Worm (Caenorhabditis elegans) whole organism, young adult: Measurements from ENCODE around the gene cpt-3.

Experiments used
- B0261.1 ChIP-seq: sonication (generic microtip); optimal IDR thresholded peaks from 2 replicates; lab custom pipeline; 2016; ENCODE audit warnings: mild to moderate bottlenecking, missing genetic modification characterization, moderate library complexity, missing compliant biosample characterization
- F10E7.11 ChIP-seq: sonication (generic microtip); optimal IDR thresholded peaks from 2 replicates; lab custom pipeline; 2017; ENCODE audit warnings: mild to moderate bottlenecking, missing genetic modification characterization, moderate library complexity, missing compliant biosample characterization
- F49E8.2 ChIP-seq: sonication (generic microtip); optimal IDR thresholded peaks from 3 replicates; lab custom pipeline; 2017; ENCODE audit warnings: missing genetic modification characterization, mild to moderate bottlenecking, missing compliant biosample characterization, antibody characterized with exemption, moderate library complexity; ENCODE audit not compliant: insufficient read depth
- F52B5.7 ChIP-seq: sonication (generic microtip); optimal IDR thresholded peaks from 2 replicates; lab custom pipeline; 2016; ENCODE audit warnings: mild to moderate bottlenecking, missing genetic modification characterization, missing compliant biosample characterization
- F57C9.4 ChIP-seq: sonication (generic microtip); optimal IDR thresholded peaks from 2 replicates; lab custom pipeline; 2017; ENCODE audit warnings: mild to moderate bottlenecking, missing genetic modification characterization, missing compliant biosample characterization
- K12H6.12 ChIP-seq: fragments of 200-800 bp; sonication (Bioruptor generic); optimal IDR thresholded peaks from 2 replicates; lab custom pipeline; 2018; ENCODE audit warnings: mild to moderate bottlenecking, missing genetic modification characterization, missing compliant biosample characterization
- T07F8.4 ChIP-seq: sonication (generic microtip); optimal IDR thresholded peaks from 2 replicates; lab custom pipeline; 2016; ENCODE audit warnings: mild to moderate bottlenecking, missing genetic modification characterization, moderate library complexity, missing compliant biosample characterization
- T26A5.8 ChIP-seq: sonication (generic microtip); optimal IDR thresholded peaks from 2 replicates; lab custom pipeline; 2016; ENCODE audit warnings: missing genetic modification characterization, missing compliant biosample characterization
- Y79H2A.3 ChIP-seq: fragments of 200-800 bp; sonication (Bioruptor generic); conservative IDR thresholded peaks from 2 replicates; pipeline ENCODE4 v1.3.6; 2022; ENCODE audit warnings: missing genetic modification reagents, missing genetic modification characterization, missing compliant biosample characterization
- Y95B8A.8 ChIP-seq: fragments of 200-800 bp; sonication (Bioruptor generic); IDR thresholded peaks from 2 replicates; pipeline ENCODE4 v1.3.6; 2022; ENCODE audit warnings: missing genetic modification reagents, missing genetic modification characterization, missing compliant biosample characterization
- bed-1 ChIP-seq: fragments of 200-800 bp; sonication (Bioruptor generic); IDR thresholded peaks from 2 replicates; pipeline ENCODE4 v1.3.6; 2022; ENCODE audit warnings: missing genetic modification reagents, missing genetic modification characterization, missing compliant biosample characterization
- cebp-1 ChIP-seq, 2 experiments: fragments of 200-800 bp in 1 of 2; sonication (Bioruptor generic) in 1 of 2; sonication (generic microtip) in 1 of 2; IDR thresholded peaks in 1 of 2; optimal IDR thresholded peaks in 1 of 2; 2 replicates each; pipeline versions ENCODE4 v1.3.6 to Lab custom; 2017 to 2022; ENCODE audit warnings: missing compliant biosample characterization in 2 of 2, missing genetic modification characterization in 2 of 2, mild to moderate bottlenecking in 1 of 2, missing genetic modification reagents in 1 of 2, moderate library complexity in 1 of 2
- ceh-58 ChIP-seq: fragments of 200-800 bp; sonication (Bioruptor generic); IDR thresholded peaks from 2 replicates; pipeline ENCODE4 v1.3.6; 2022; ENCODE audit warnings: missing genetic modification characterization, missing compliant biosample characterization
- ceh-91 ChIP-seq: fragments of 200-800 bp; sonication (Bioruptor generic); IDR thresholded peaks from 2 replicates; pipeline ENCODE4 v1.3.6; 2022; ENCODE audit warnings: missing genetic modification reagents, missing genetic modification characterization, missing compliant biosample characterization
- ets-4 ChIP-seq: fragments of 200-800 bp; sonication (Bioruptor generic); optimal IDR thresholded peaks from 2 replicates; lab custom pipeline; 2018; ENCODE audit warnings: mild to moderate bottlenecking, missing genetic modification characterization, missing compliant biosample characterization
- hlh-26 ChIP-seq: fragments of 200-800 bp; sonication (Bioruptor generic); conservative IDR thresholded peaks from 2 replicates; pipeline ENCODE4 v1.3.6; 2022; ENCODE audit warnings: missing genetic modification reagents, missing genetic modification characterization, missing compliant biosample characterization
- hmg-1.2 ChIP-seq: fragments of 200-800 bp; sonication (Bioruptor generic); IDR thresholded peaks from 2 replicates; pipeline ENCODE4 v1.3.6; 2022; ENCODE audit warnings: missing genetic modification reagents, missing genetic modification characterization, missing compliant biosample characterization
- hmg-20 ChIP-seq: fragments of 200-800 bp; sonication (Bioruptor generic); IDR thresholded peaks from 2 replicates; pipeline ENCODE4 v1.3.6; 2022; ENCODE audit warnings: missing genetic modification reagents, missing genetic modification characterization, missing compliant biosample characterization
- lin-26 ChIP-seq: fragments of 200-800 bp; sonication (Bioruptor generic); IDR thresholded peaks from 2 replicates; pipeline ENCODE4 v1.3.6; 2022; ENCODE audit warnings: missing genetic modification reagents, missing genetic modification characterization, missing compliant biosample characterization
- lin-54 ChIP-seq: fragments of 200-800 bp; sonication (Bioruptor generic); optimal IDR thresholded peaks from 2 replicates; lab custom pipeline; 2018; ENCODE audit warnings: mild to moderate bottlenecking, missing genetic modification characterization, missing compliant biosample characterization
- lsl-1 ChIP-seq: fragments of 200-800 bp; sonication (Bioruptor generic); optimal IDR thresholded peaks from 2 replicates; lab custom pipeline; 2018; ENCODE audit warnings: mild to moderate bottlenecking, missing genetic modification characterization, moderate library complexity, missing compliant biosample characterization
- lsy-27 ChIP-seq: sonication (generic microtip); optimal IDR thresholded peaks from 2 replicates; lab custom pipeline; 2017; ENCODE audit warnings: missing genetic modification characterization, mild to moderate bottlenecking, missing compliant biosample characterization, antibody characterized with exemption, missing genotype, borderline replicate concordance; ENCODE audit not compliant: insufficient read depth
- madf-10 ChIP-seq: sonication (generic microtip); optimal IDR thresholded peaks from 2 replicates; lab custom pipeline; 2016; ENCODE audit warnings: mild to moderate bottlenecking, missing genetic modification characterization, missing compliant biosample characterization
- madf-8 ChIP-seq: fragments of 200-800 bp; sonication (Bioruptor generic); conservative IDR thresholded peaks from 2 replicates; pipeline ENCODE4 v1.3.6; 2022; ENCODE audit warnings: missing genetic modification reagents, missing genetic modification characterization, missing compliant biosample characterization
- mcd-1 ChIP-seq: fragments of 200-800 bp; sonication (Bioruptor generic); IDR thresholded peaks from 2 replicates; pipeline ENCODE4 v1.3.6; 2022; ENCODE audit warnings: missing genetic modification reagents, missing genetic modification characterization, missing compliant biosample characterization
- mxl-1 ChIP-seq: sonication (generic microtip); optimal IDR thresholded peaks from 2 replicates; lab custom pipeline; 2016; ENCODE audit warnings: missing genetic modification characterization, missing compliant biosample characterization
- nfya-1 ChIP-seq: sonication (generic microtip); optimal IDR thresholded peaks from 2 replicates; lab custom pipeline; 2017; ENCODE audit warnings: antibody characterized with exemption, missing compliant biosample characterization, missing genetic modification characterization, borderline replicate concordance; ENCODE audit not compliant: insufficient read depth
- nfyb-1 ChIP-seq: fragments of 200-800 bp; sonication (Bioruptor generic); IDR thresholded peaks from 2 replicates; pipeline ENCODE4 v1.3.6; 2022; ENCODE audit warnings: missing genetic modification reagents, missing genetic modification characterization, missing compliant biosample characterization
- nhr-179 ChIP-seq: sonication (generic microtip); optimal IDR thresholded peaks from 2 replicates; lab custom pipeline; 2016; ENCODE audit warnings: mild to moderate bottlenecking, missing genetic modification characterization, missing compliant biosample characterization
- nhr-90 ChIP-seq: sonication (generic microtip); optimal IDR thresholded peaks from 2 replicates; lab custom pipeline; 2016; ENCODE audit warnings: missing genotype, mild to moderate bottlenecking, missing genetic modification characterization, missing compliant biosample characterization
- pbrm-1 ChIP-seq: fragments of 200-800 bp; sonication (Bioruptor generic); IDR thresholded peaks from 2 replicates; pipeline ENCODE4 v1.3.6; 2022; ENCODE audit warnings: missing genetic modification reagents, missing genetic modification characterization, missing compliant biosample characterization
- pha-4 ChIP-seq: fragments of 150-350 bp; sonication (generic microtip); optimal IDR thresholded peaks from 2 replicates; lab custom pipeline; 2014; ENCODE audit warnings: missing biosample characterization, missing genetic modification reagents, missing genetic modification characterization
- rcor-1 ChIP-seq: fragments of 200-800 bp; sonication (Bioruptor generic); IDR thresholded peaks from 2 replicates; pipeline ENCODE4 v1.3.6; 2022; ENCODE audit warnings: missing genetic modification reagents, missing genetic modification characterization, missing compliant biosample characterization
- rec-8 ChIP-seq, 2 experiments: sonication (generic microtip); optimal IDR thresholded peaks; 2 replicates each; lab custom pipeline; 2016; ENCODE audit warnings: mild to moderate bottlenecking in 2 of 2, missing genetic modification characterization in 2 of 2, missing genetic modification reagents in 2 of 2, missing genotype in 2 of 2, missing biosample characterization in 1 of 2, missing compliant biosample characterization in 1 of 2, moderate library complexity in 1 of 2
- snpc-1.1 ChIP-seq: sonication (generic microtip); optimal IDR thresholded peaks from 2 replicates; lab custom pipeline; 2017; ENCODE audit warnings: missing genetic modification characterization, mild to moderate bottlenecking, missing compliant biosample characterization, antibody characterized with exemption, moderate library complexity, missing genotype, missing genetic modification reagents; ENCODE audit not compliant: insufficient read depth
- snpc-4 ChIP-seq, 5 experiments: fragments of 150-350 bp in 1 of 5; sonication (generic microtip) in 4 of 5; optimal IDR thresholded peaks; 2 replicates each; lab custom pipeline; 2014 to 2018; ENCODE audit warnings: missing genetic modification characterization in 5 of 5, missing biosample characterization in 3 of 5, antibody characterized with exemption in 2 of 5, mild to moderate bottlenecking in 2 of 5, missing compliant biosample characterization in 2 of 5, missing genotype in 2 of 5, moderate library complexity in 2 of 5, missing genetic modification reagents in 1 of 5
- somi-1 ChIP-seq: fragments of 200-800 bp; sonication (Bioruptor generic); optimal IDR thresholded peaks from 2 replicates; lab custom pipeline; 2018; ENCODE audit warnings: mild to moderate bottlenecking, missing genetic modification characterization, missing compliant biosample characterization
- tbp1 ChIP-seq: fragments of 200-800 bp; sonication (Bioruptor generic); optimal IDR thresholded peaks from 2 replicates; lab custom pipeline; 2018; ENCODE audit warnings: mild to moderate bottlenecking, missing genetic modification characterization, missing compliant biosample characterization
- tlf-1 ChIP-seq: fragments of 200-800 bp; sonication (Bioruptor generic); optimal IDR thresholded peaks from 2 replicates; lab custom pipeline; 2018; ENCODE audit warnings: mild to moderate bottlenecking, missing genetic modification characterization, missing compliant biosample characterization
- ztf-25 ChIP-seq: fragments of 200-800 bp; sonication (Bioruptor generic); IDR thresholded peaks from 2 replicates; pipeline ENCODE4 v1.3.6; 2022; ENCODE audit warnings: missing genetic modification reagents, missing genetic modification characterization, missing compliant biosample characterization
- ztf-26 ChIP-seq: sonication (generic microtip); optimal IDR thresholded peaks from 2 replicates; lab custom pipeline; 2017; ENCODE audit warnings: missing genetic modification characterization, missing compliant biosample characterization

cpt-3 gene

DNA sequence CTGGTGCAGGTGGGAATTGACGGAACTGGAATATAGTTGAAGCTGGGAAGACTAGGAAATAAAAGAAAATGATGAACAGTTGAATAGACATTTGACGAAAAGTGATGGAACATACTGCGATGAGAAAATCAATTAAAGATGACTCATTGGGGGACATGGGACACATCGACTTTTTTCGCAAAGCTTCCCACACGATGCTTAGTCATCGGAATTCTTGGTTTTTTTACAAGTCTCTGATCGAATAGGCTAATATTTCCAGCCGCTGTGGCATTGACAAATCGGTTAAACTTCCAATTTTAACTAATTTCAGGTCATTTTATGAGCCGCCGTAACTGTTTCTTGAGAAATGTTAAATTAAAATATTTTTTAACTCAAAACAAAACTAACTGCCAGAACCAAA, 14.4 kb upstream of the cpt-3 start, which contains the start of gene Y39A3A.3:
TSS of gene Y39A3A.3 (minus strand) at position 101 of the 400 bp plus-strand sequence.
- TF ChIP-seq lsy-27 (tag; lab: Kevin White, UChicago) (no peak), ceh-91 (GFP tag; lab: Robert Waterston, UW) (no peak), tlf-1 (no peak), nfya-1 (no peak), mcd-1 (no peak), nhr-90 (tag; lab: Kevin White, UChicago) (no peak), ceh-58 (no peak), madf-10 (tag; lab: Kevin White, UChicago) (no peak), hlh-26 (GFP tag; lab: Robert Waterston, UW) (no peak), Y79H2A.3 (no peak), lin-54 (GFP tag; lab: Kevin White, UChicago) (no peak), somi-1 (no peak), madf-8 (GFP tag; lab: Robert Waterston, UW) (no peak), K12H6.12 (no peak), nhr-179 (tag; lab: Kevin White, UChicago) (no peak), T26A5.8 (tag; lab: Kevin White, UChicago) (no peak)

DNA sequence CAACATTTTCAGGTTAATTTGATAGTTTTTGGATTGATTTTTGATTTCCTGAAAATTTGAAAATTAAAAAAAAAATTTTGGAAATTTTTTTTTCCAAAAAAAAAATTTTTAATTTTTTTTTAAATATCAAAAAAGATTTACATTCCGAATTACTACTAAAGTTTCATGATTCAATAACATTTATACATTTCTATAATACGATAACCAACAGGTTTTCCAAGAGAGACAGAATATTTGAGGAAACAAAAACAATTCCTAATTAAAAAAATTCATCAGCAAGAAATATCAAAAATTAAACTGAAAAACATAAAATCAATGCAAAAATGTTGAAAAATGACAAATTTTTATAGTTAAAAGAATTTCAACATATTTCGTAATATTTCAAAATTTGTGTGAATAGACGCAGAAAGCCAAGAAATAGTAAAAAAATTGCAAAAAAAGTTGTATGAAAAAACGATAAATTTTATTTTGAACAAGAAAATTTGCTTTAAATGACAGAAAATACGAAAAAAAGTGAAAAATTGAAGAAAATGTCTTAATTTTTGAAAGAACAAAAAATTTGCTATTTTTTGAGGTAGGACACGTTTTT, 6.0 kb upstream of the cpt-3 start, which contains the start of gene Y39A3A.4:
TSS of gene Y39A3A.4 (minus strand) at position 51 of the 589 bp plus-strand sequence.
- peak; percentile 50; the same call in 1 of the 2 replicates for TF ChIP-seq cebp-1 (GFP tag; IDR thresholded peaks at IDR 0.05; lab: Robert Waterston, UW)
- TF ChIP-seq cebp-1 (tag; optimal IDR thresholded peaks at IDR 0.05; lab: Kevin White, UChicago) = peak; percentile 77
- no peak for TF ChIP-seq T07F8.4 (tag; lab: Kevin White, UChicago)

- TF ChIP-seq snpc-1.1 (tag; lab: Kevin White, UChicago) (peak; percentile 49), F52B5.7 (tag; lab: Kevin White, UChicago) (no peak), bed-1 (no peak), lsy-27 (tag; lab: Kevin White, UChicago) (no peak), B0261.1 (tag; lab: Kevin White, UChicago) (no peak), mxl-1 (tag; lab: Kevin White, UChicago) (no peak), ceh-58 (no peak), hmg-1.2 (GFP tag; lab: Robert Waterston, UW) (0 out of 2 replicates have a peak, but pooled peaks have one; percentile 7), rec-8 (tag; optimal IDR thresholded peaks at IDR 0.05; lab: Kevin White, UChicago) (no peak), F57C9.4 (tag; lab: Kevin White, UChicago) (no peak), snpc-4 (GFP tag; optimal IDR thresholded peaks at IDR 0.05; lab: Kevin White, UChicago) (peak; percentile 12), snpc-4 (tag; optimal IDR thresholded peaks at IDR 0.05; lab: Kevin White, UChicago) (peak in 2 of 4 experiments; percentile 60 to 86), F10E7.11 (no peak), hmg-20 (GFP tag; lab: Robert Waterston, UW) (no peak), rcor-1 (no peak), tbp1 (GFP tag; lab: Kevin White, UChicago) (no peak), Y95B8A.8 (no peak), lsl-1 (GFP tag; lab: Kevin White, UChicago) (no peak), ets-4 (no peak), ztf-26 (no peak), Y79H2A.3 (no peak), F49E8.2 (tag; lab: Kevin White, UChicago) (no peak), pha-4 (tag; lab: Kevin White, UChicago) (no peak), nfyb-1 (no peak), ztf-25 (GFP tag; lab: Robert Waterston, UW) (no peak), pbrm-1 (GFP tag; lab: Robert Waterston, UW) (no peak), lin-26 (GFP tag; lab: Robert Waterston, UW) (no peak)
- TF ChIP-seq, all 124 proteins: peak for 3
These were observed 2.2 kb downstream of the cpt-3 start for ce11 chrIII:2084829-2085228.
